Fruit fly (Drosophila melanogaster) whole organism, embryonic: Measurements from ENCODE around the gene CG7329.

ENCODE experiments used
- B-H2 ChIP-seq: fragments of 200-800 bp; sonication (Bioruptor generic); optimal IDR thresholded peaks from 2 replicates; lab custom pipeline; 2018; ENCODE audit warnings: missing biosample characterization, mild to moderate bottlenecking, missing genetic modification characterization
- Blimp-1 ChIP-seq: fragments of 200-800 bp; sonication (Bioruptor generic); optimal IDR thresholded peaks from 3 replicates; lab custom pipeline; 2018; ENCODE audit warnings: missing biosample characterization, missing genetic modification characterization, mild to moderate bottlenecking, moderate library complexity, missing genetic modification reagents
- CG10462 ChIP-seq: fragments of 200-800 bp; sonication (Bioruptor generic); optimal IDR thresholded peaks from 2 replicates; lab custom pipeline; 2016; ENCODE audit warnings: missing biosample characterization, missing genetic modification characterization
- CG12219 ChIP-seq: fragments of 200-800 bp; sonication (Bioruptor generic); optimal IDR thresholded peaks from 3 replicates; lab custom pipeline; 2018; ENCODE audit warnings: missing biosample characterization, mild to moderate bottlenecking, missing genetic modification characterization
- CG14667 ChIP-seq: fragments of 200-800 bp; sonication (Bioruptor generic); IDR thresholded peaks from 2 replicates; pipeline ENCODE4 v1.3.6; 2022; ENCODE audit warnings: missing biosample characterization, missing genetic modification characterization
- CG1647 ChIP-seq: fragments of 200-800 bp; sonication (Bioruptor generic); optimal IDR thresholded peaks from 3 replicates; lab custom pipeline; 2016; ENCODE audit warnings: missing biosample characterization, missing genetic modification characterization
- CG17912 ChIP-seq: fragments of 200-800 bp; sonication (Bioruptor generic); optimal IDR thresholded peaks from 2 replicates; lab custom pipeline; 2018; ENCODE audit warnings: missing biosample characterization, mild to moderate bottlenecking, missing genetic modification characterization
- CG2120 ChIP-seq: fragments of 200-800 bp; sonication (Bioruptor generic); optimal IDR thresholded peaks from 3 replicates; lab custom pipeline; 2016; ENCODE audit warnings: missing biosample characterization, missing genetic modification characterization
- CG2678 ChIP-seq: fragments of 200-800 bp; sonication (Bioruptor generic); optimal IDR thresholded peaks from 3 replicates; lab custom pipeline; 2019; ENCODE audit warnings: missing biosample characterization, mild to moderate bottlenecking, missing genetic modification characterization, moderate library complexity
- CG30403 ChIP-seq: fragments of 200-800 bp; sonication (Bioruptor generic); optimal IDR thresholded peaks from 3 replicates; lab custom pipeline; 2016; ENCODE audit warnings: missing biosample characterization, missing genetic modification characterization
- CG31441 ChIP-seq: fragments of 200-800 bp; sonication (Bioruptor generic); IDR thresholded peaks from 2 replicates; pipeline ENCODE4 v1.3.6; 2022; ENCODE audit warnings: missing biosample characterization, missing genetic modification characterization
- CG34376 ChIP-seq: fragments of 200-800 bp; sonication (Bioruptor generic); optimal IDR thresholded peaks from 2 replicates; lab custom pipeline; 2018; ENCODE audit warnings: missing biosample characterization, mild to moderate bottlenecking, missing genetic modification characterization
- CG34422 ChIP-seq: fragments of 200-800 bp; sonication (Bioruptor generic); IDR thresholded peaks from 3 replicates; pipeline ENCODE4 v1.3.6; 2022; ENCODE audit warnings: missing biosample characterization, missing genetic modification characterization
- CG3995 ChIP-seq: fragments of 200-800 bp; sonication (Bioruptor generic); optimal IDR thresholded peaks from 3 replicates; lab custom pipeline; 2016; ENCODE audit warnings: missing biosample characterization, missing genetic modification characterization
- CG4707 ChIP-seq: fragments of 200-800 bp; sonication (Bioruptor generic); optimal IDR thresholded peaks from 2 replicates; lab custom pipeline; 2018; ENCODE audit warnings: missing biosample characterization, mild to moderate bottlenecking, missing genetic modification characterization, moderate library complexity
- CG5180 ChIP-seq: fragments of 200-800 bp; sonication (Bioruptor generic); optimal IDR thresholded peaks from 3 replicates; lab custom pipeline; 2017; ENCODE audit warnings: missing biosample characterization, missing genetic modification characterization, mild to moderate bottlenecking, moderate library complexity, missing genetic modification reagents
- CG5953 ChIP-seq: fragments of 200-800 bp; sonication (Bioruptor generic); IDR thresholded peaks from 2 replicates; pipeline ENCODE4 v1.3.6; 2022; ENCODE audit warnings: missing biosample characterization, missing genetic modification characterization
- CG6254 ChIP-seq: fragments of 200-800 bp; sonication (Bioruptor generic); optimal IDR thresholded peaks from 3 replicates; lab custom pipeline; 2017; ENCODE audit warnings: mild to moderate bottlenecking, missing biosample characterization, missing genetic modification reagents, missing genetic modification characterization
- CG6765 ChIP-seq: fragments of 200-800 bp; sonication (Bioruptor generic); optimal IDR thresholded peaks from 3 replicates; lab custom pipeline; 2017; ENCODE audit warnings: missing biosample characterization, mild to moderate bottlenecking, missing genetic modification characterization
- CG6854 ChIP-seq: fragments of 200-800 bp; sonication (Bioruptor generic); optimal IDR thresholded peaks from 3 replicates; lab custom pipeline; 2017; ENCODE audit warnings: missing biosample characterization, mild to moderate bottlenecking, missing genetic modification characterization
- CG7839 ChIP-seq: fragments of 200-800 bp; sonication (Bioruptor generic); optimal IDR thresholded peaks from 3 replicates; lab custom pipeline; 2018; ENCODE audit warnings: missing biosample characterization, mild to moderate bottlenecking, missing genetic modification characterization, moderate library complexity
- CG8290 ChIP-seq, 3 experiments: fragments of 200-800 bp; sonication (Bioruptor generic); optimal IDR thresholded peaks; 2 replicates each; lab custom pipeline; 2016 to 2019; ENCODE audit warnings: missing biosample characterization in 3 of 3, missing genetic modification characterization in 3 of 3, mild to moderate bottlenecking in 2 of 3, moderate library complexity in 1 of 3
- CG8924 ChIP-seq: fragments of 200-800 bp; optimal IDR thresholded peaks from 3 replicates; lab custom pipeline; 2019; ENCODE audit warnings: missing biosample characterization, mild to moderate bottlenecking, missing genetic modification characterization, moderate library complexity
- CG9609 ChIP-seq: fragments of 200-800 bp; sonication (Bioruptor generic); optimal IDR thresholded peaks from 3 replicates; lab custom pipeline; 2016; ENCODE audit warnings: missing biosample characterization, missing genetic modification characterization
- CG9932 ChIP-seq: fragments of 200-800 bp; sonication (Bioruptor generic); IDR thresholded peaks from 2 replicates; pipeline ENCODE4 v1.3.6; 2022; ENCODE audit warnings: missing biosample characterization, missing genetic modification characterization
- CkIIα-i1 ChIP-seq: fragments of 200-800 bp; sonication (Bioruptor generic); IDR thresholded peaks from 2 replicates; pipeline ENCODE4 v1.3.6; 2022; ENCODE audit warnings: missing biosample characterization, missing genetic modification characterization
- D19A ChIP-seq: fragments of 200-800 bp; optimal IDR thresholded peaks from 3 replicates; lab custom pipeline; 2019; ENCODE audit warnings: missing biosample characterization, mild to moderate bottlenecking, missing genetic modification characterization, moderate library complexity
- Dbx ChIP-seq: fragments of 200-800 bp; sonication (Bioruptor generic); IDR thresholded peaks from 3 replicates; pipeline ENCODE4 v1.3.6; 2022; ENCODE audit warnings: missing biosample characterization, missing genetic modification characterization
- HLHmδ ChIP-seq: fragments of 200-800 bp; sonication (Bioruptor generic); optimal IDR thresholded peaks from 2 replicates; lab custom pipeline; 2018; ENCODE audit warnings: missing biosample characterization, mild to moderate bottlenecking, missing genetic modification characterization, moderate library complexity
- Meics ChIP-seq: fragments of 200-800 bp; sonication (Bioruptor generic); optimal IDR thresholded peaks from 2 replicates; lab custom pipeline; 2017; ENCODE audit warnings: missing biosample characterization, mild to moderate bottlenecking, missing genetic modification characterization
- Oaz ChIP-seq: fragments of 200-800 bp; sonication (Bioruptor generic); IDR thresholded peaks from 2 replicates; pipeline ENCODE4 v1.3.6; 2022; ENCODE audit warnings: missing biosample characterization, missing genetic modification characterization
- Rfx ChIP-seq: fragments of 200-800 bp; sonication (Bioruptor generic); IDR thresholded peaks from 2 replicates; pipeline ENCODE4 v1.3.6; 2022; ENCODE audit warnings: missing biosample characterization, missing genetic modification characterization
- Side ChIP-seq: fragments of 200-800 bp; sonication (Bioruptor generic); optimal IDR thresholded peaks from 2 replicates; lab custom pipeline; 2016; ENCODE audit warnings: missing biosample characterization, missing genetic modification characterization
- Trl ChIP-seq, 3 experiments: fragments of >200 bp in 2 of 3; fragments of 200-800 bp in 1 of 3; sonication (Bioruptor generic) in 1 of 3; optimal IDR thresholded peaks; 2 replicates in 1 of 3; 3 replicates in 2 of 3; lab custom pipeline; 2016 to 2017; ENCODE audit warnings: missing biosample characterization in 1 of 3, missing genetic modification characterization in 1 of 3
- ap ChIP-seq: fragments of 200-800 bp; sonication (Bioruptor generic); IDR thresholded peaks from 2 replicates; pipeline ENCODE4 v1.3.6; 2022; ENCODE audit warnings: missing biosample characterization, missing genetic modification characterization
- ash1 ChIP-seq: fragments of 200-800 bp; sonication (Bioruptor generic); optimal IDR thresholded peaks from 2 replicates; lab custom pipeline; 2018; ENCODE audit warnings: missing biosample characterization, mild to moderate bottlenecking, missing genetic modification characterization
- bsh ChIP-seq, 2 experiments: fragments of 200-800 bp; sonication (Bioruptor generic); optimal IDR thresholded peaks; 2 replicates each; lab custom pipeline; 2017 to 2018; ENCODE audit warnings: mild to moderate bottlenecking in 2 of 2, missing biosample characterization in 2 of 2, missing genetic modification characterization in 2 of 2, moderate library complexity in 1 of 2
- ci ChIP-seq: fragments of 200-800 bp; sonication (Bioruptor generic); IDR thresholded peaks from 3 replicates; pipeline ENCODE4 v1.3.6; 2022; ENCODE audit warnings: missing biosample characterization, missing genetic modification characterization
- crol ChIP-seq: fragments of 200-800 bp; sonication (Bioruptor generic); IDR thresholded peaks from 2 replicates; pipeline ENCODE4 v1.3.6; 2022; ENCODE audit warnings: missing biosample characterization, missing genetic modification characterization
- dmrt99B ChIP-seq: fragments of 200-800 bp; sonication (Bioruptor generic); optimal IDR thresholded peaks from 2 replicates; lab custom pipeline; 2018; ENCODE audit warnings: missing biosample characterization, mild to moderate bottlenecking, missing genetic modification characterization, moderate library complexity
- gem ChIP-seq: fragments of 200-800 bp; sonication (Bioruptor generic); optimal IDR thresholded peaks from 2 replicates; lab custom pipeline; 2019; ENCODE audit warnings: missing biosample characterization, mild to moderate bottlenecking, missing genetic modification characterization, moderate library complexity
- her ChIP-seq: fragments of 200-800 bp; sonication (Bioruptor generic); optimal IDR thresholded peaks from 2 replicates; lab custom pipeline; 2016; ENCODE audit warnings: missing biosample characterization, missing genetic modification characterization
- ken ChIP-seq: fragments of 200-800 bp; sonication (Bioruptor generic); IDR thresholded peaks from 3 replicates; pipeline ENCODE4 v1.3.6; 2022; ENCODE audit warnings: missing biosample characterization, missing genetic modification characterization
- lov ChIP-seq, 2 experiments: fragments of 200-800 bp in 1 of 2; fragments of >200 bp in 1 of 2; sonication (Bioruptor generic) in 1 of 2; IDR thresholded peaks in 1 of 2; optimal IDR thresholded peaks in 1 of 2; 2 replicates in 1 of 2; 3 replicates in 1 of 2; pipeline versions ENCODE4 v1.3.6 to Lab custom; 2017 to 2022; ENCODE audit warnings: missing biosample characterization in 1 of 2, missing genetic modification characterization in 1 of 2
- rib ChIP-seq: fragments of 200-800 bp; sonication (Bioruptor generic); IDR thresholded peaks from 2 replicates; pipeline ENCODE4 v1.3.6; 2022; ENCODE audit warnings: missing biosample characterization, missing genetic modification characterization
- salm ChIP-seq: fragments of 200-800 bp; sonication (Bioruptor generic); optimal IDR thresholded peaks from 2 replicates; lab custom pipeline; 2018; ENCODE audit warnings: missing biosample characterization, mild to moderate bottlenecking, missing genetic modification characterization
- sc ChIP-seq, 3 experiments: fragments of >200 bp in 2 of 3; fragments of 200-800 bp in 1 of 3; sonication (Bioruptor generic) in 1 of 3; optimal IDR thresholded peaks; 2 replicates in 2 of 3; 3 replicates in 1 of 3; lab custom pipeline; 2017; ENCODE audit warnings: mild to moderate bottlenecking in 1 of 3, missing biosample characterization in 1 of 3, missing genetic modification characterization in 1 of 3, missing genetic modification reagents in 1 of 3
- sens ChIP-seq: fragments of 200-800 bp; sonication (Bioruptor generic); peaks from one replicate; lab custom pipeline; 2016; ENCODE audit warnings: missing biosample characterization, missing genetic modification characterization
- slou ChIP-seq: fragments of 200-800 bp; sonication (Bioruptor generic); optimal IDR thresholded peaks from 3 replicates; lab custom pipeline; 2016; ENCODE audit warnings: missing biosample characterization, missing genetic modification characterization
- sna ChIP-seq: fragments of 200-800 bp; sonication (Bioruptor generic); IDR thresholded peaks from 2 replicates; pipeline ENCODE4 v1.3.6; 2022; ENCODE audit warnings: missing biosample characterization, missing genetic modification characterization; ENCODE audit not compliant: partially characterized antibody
- vfl ChIP-seq: fragments of 200-800 bp; sonication (Bioruptor generic); optimal IDR thresholded peaks from 2 replicates; lab custom pipeline; 2016; ENCODE audit warnings: missing biosample characterization, missing genetic modification characterization
- wdn ChIP-seq: fragments of 200-800 bp; sonication (Bioruptor generic); IDR thresholded peaks from 2 replicates; pipeline ENCODE4 v1.3.6; 2022; ENCODE audit warnings: missing biosample characterization, missing genetic modification characterization

The CG7329 gene

DNA sequence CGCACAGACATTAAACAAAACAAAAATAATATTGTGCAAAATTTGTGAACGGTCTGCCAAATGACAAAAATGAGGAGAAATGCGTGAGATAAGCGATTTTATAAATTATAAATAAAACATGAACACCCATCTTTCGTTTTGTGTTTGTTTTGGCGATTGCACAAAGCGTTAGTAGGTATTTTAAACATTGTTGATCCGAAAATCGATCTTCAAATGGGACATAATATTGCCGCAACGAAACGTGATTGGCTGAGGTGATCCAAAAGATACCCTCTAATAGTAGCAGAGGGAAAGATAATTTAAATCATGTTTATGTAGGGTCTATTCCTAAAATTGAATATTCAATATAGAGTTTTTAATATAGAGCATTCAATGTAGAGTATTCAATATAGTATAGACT lies 41.3 kb upstream of the CG7329 start (continued):
- TF ChIP-seq CG12219 (no peak), Blimp-1 (GFP tag; lab: Kevin White, UChicago) (no peak), CG8290 (GFP tag; optimal IDR thresholded peaks at IDR 0.05; lab: Kevin White, UChicago) (no peak), CG8290 (tag; optimal IDR thresholded peaks at IDR 0.05; lab: Kevin White, UChicago) (no peak), vfl (GFP tag; lab: Kevin White, UChicago) (no peak), CG14667 (no peak), wdn (GFP tag; lab: Robert Waterston, UW) (no peak), Rfx (peak; percentile 22; the same call in 1 of the 2 replicates), dmrt99B (tag; lab: Kevin White, UChicago) (peak; percentile 12), sc (optimal IDR thresholded peaks at IDR 0.05; lab: Kevin White, UChicago) (no peak), sc (GFP tag; optimal IDR thresholded peaks at IDR 0.05; lab: Kevin White, UChicago) (no peak), Meics (peak; percentile 5), Oaz (GFP tag; lab: Robert Waterston, UW) (no peak), CG17912 (GFP tag; lab: Kevin White, UChicago) (no peak), gem (peak; percentile 17), CG6254 (GFP tag; lab: Kevin White, UChicago) (no peak), CG8924 (tag; lab: Kevin White, UChicago) (no peak), CkIIα-i1 (GFP tag; lab: Robert Waterston, UW) (no peak), bsh (GFP tag; optimal IDR thresholded peaks at IDR 0.05; lab: Kevin White, UChicago) (no peak), CG31441 (GFP tag; lab: Robert Waterston, UW) (no peak), slou (GFP tag; lab: Kevin White, UChicago) (no peak), CG9932 (GFP tag; lab: Robert Waterston, UW) (peak; percentile 47; the same call in 1 of the 2 replicates), CG7839 (no peak), CG34376 (GFP tag; lab: Kevin White, UChicago) (no peak), ci (no peak), CG4707 (GFP tag; lab: Kevin White, UChicago) (no peak), B-H2 (GFP tag; lab: Kevin White, UChicago) (no peak), her (GFP tag; lab: Kevin White, UChicago) (no peak), ash1 (GFP tag; lab: Kevin White, UChicago) (no peak), sna (no peak), crol (GFP tag; lab: Robert Waterston, UW) (no peak), CG6854 (GFP tag; lab: Kevin White, UChicago) (no peak), salm (tag; lab: Kevin White, UChicago) (no peak), D19A (tag; lab: Kevin White, UChicago) (peak; percentile 16), CG9609 (GFP tag; lab: Kevin White, UChicago) (no peak), CG1647 (GFP tag; lab: Kevin White, UChicago) (no peak), CG30403 (GFP tag; lab: Kevin White, UChicago) (no peak), CG6765 (GFP tag; lab: Kevin White, UChicago) (no peak), lov (optimal IDR thresholded peaks at IDR 0.05; lab: Kevin White, UChicago) (no peak), lov (GFP tag; IDR thresholded peaks at IDR 0.05; lab: Robert Waterston, UW) (no peak), ap (GFP tag; lab: Robert Waterston, UW) (no peak), CG2120 (peak; percentile 15), Dbx (no peak)

DNA sequence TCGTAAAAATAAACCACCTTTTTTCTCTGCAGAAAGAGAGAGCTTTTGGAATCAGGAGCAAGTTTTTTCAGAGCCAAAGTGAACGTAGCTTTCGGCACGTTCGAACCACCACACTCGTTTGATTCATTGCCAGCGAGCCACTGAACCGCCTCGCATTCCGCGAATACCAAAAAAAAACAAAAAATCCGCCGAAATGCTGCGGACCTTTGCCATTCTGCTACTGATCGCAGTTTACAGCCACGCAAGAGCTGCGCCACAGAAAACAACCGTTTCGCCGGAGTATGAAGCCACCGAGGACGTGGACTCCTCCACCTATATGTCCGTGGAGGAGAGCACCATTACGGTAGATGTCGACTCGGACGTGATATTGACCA lies 39.4 kb upstream of the CG7329 start:
- TF ChIP-seq CG2678 (tag; lab: Kevin White, UChicago) (no peak), CG5953 (no peak), HLHmδ (GFP tag; lab: Kevin White, UChicago) (no peak), sens (GFP tag; lab: Kevin White, UChicago) (peak; percentile 28), CG3995 (GFP tag; lab: Kevin White, UChicago) (no peak), CG34422 (GFP tag; lab: Robert Waterston, UW) (no peak), ken (GFP tag; lab: Robert Waterston, UW) (0 out of 3 replicates have a peak, but pooled peaks have one; percentile 33), Side (GFP tag; lab: Kevin White, UChicago) (no peak), Trl (optimal IDR thresholded peaks at IDR 0.05; lab: Kevin White, UChicago) (peak in 1 of 2 experiments; percentile 7), Trl (GFP tag; optimal IDR thresholded peaks at IDR 0.05; lab: Kevin White, UChicago) (no peak), CG5180 (GFP tag; lab: Kevin White, UChicago) (peak; percentile 47), CG10462 (GFP tag; lab: Kevin White, UChicago) (no peak), rib (GFP tag; lab: Robert Waterston, UW) (no peak)
